Worm (Caenorhabditis elegans) whole organism, mixed stage, embryonic: ENCODE results near the gene K12H6.4.

ENCODE experiments used
- ceh-83 ChIP-seq: fragments of 200-800 bp; sonication (Bioruptor generic); optimal IDR thresholded peaks from 2 replicates; lab custom pipeline; 2018; ENCODE audit warnings: mild to moderate bottlenecking, missing genetic modification characterization, missing compliant biosample characterization
- ham-2 ChIP-seq: fragments of 200-800 bp; sonication (Bioruptor generic); optimal IDR thresholded peaks from 2 replicates; lab custom pipeline; 2018; ENCODE audit warnings: mild to moderate bottlenecking, missing genetic modification characterization, missing compliant biosample characterization
- lin-13 ChIP-seq: fragments of 150-350 bp; optimal IDR thresholded peaks from 2 replicates; lab custom pipeline; 2014; ENCODE audit warnings: missing biosample characterization, missing genetic modification characterization
- lin-32 ChIP-seq: fragments of 200-800 bp; sonication (Bioruptor generic); optimal IDR thresholded peaks from 2 replicates; lab custom pipeline; 2018; ENCODE audit warnings: mild to moderate bottlenecking, missing genetic modification characterization, missing compliant biosample characterization
- lsy-2 ChIP-seq: fragments of 150-350 bp; optimal IDR thresholded peaks from 2 replicates; lab custom pipeline; 2014; ENCODE audit warnings: missing biosample characterization, missing genetic modification characterization
- nhr-12 ChIP-seq: fragments of 150-350 bp; optimal IDR thresholded peaks from 2 replicates; lab custom pipeline; 2014; ENCODE audit warnings: missing biosample characterization, missing genetic modification characterization
- nhr-2 ChIP-seq: fragments of 150-350 bp; optimal IDR thresholded peaks from 2 replicates; lab custom pipeline; 2014; ENCODE audit warnings: missing biosample characterization, missing genetic modification characterization
- nhr-237 ChIP-seq: fragments of 150-350 bp; optimal IDR thresholded peaks from 2 replicates; lab custom pipeline; 2014; ENCODE audit warnings: missing biosample characterization, missing genetic modification characterization
- nhr-28 ChIP-seq: fragments of 150-350 bp; optimal IDR thresholded peaks from 2 replicates; lab custom pipeline; 2014; ENCODE audit warnings: missing biosample characterization, missing genetic modification characterization
- sem-2 ChIP-seq: fragments of 200-800 bp; sonication (Bioruptor generic); optimal IDR thresholded peaks from 2 replicates; lab custom pipeline; 2018; ENCODE audit warnings: mild to moderate bottlenecking, missing genetic modification characterization, missing compliant biosample characterization
- snpc-4 ChIP-seq: fragments of 150-350 bp; optimal IDR thresholded peaks from 2 replicates; lab custom pipeline; 2014; ENCODE audit warnings: missing biosample characterization, missing genetic modification characterization
- unc-120 ChIP-seq: sonication (generic microtip); optimal IDR thresholded peaks from 2 replicates; lab custom pipeline; 2017; ENCODE audit warnings: missing genetic modification characterization, missing compliant biosample characterization; ENCODE audit not compliant: poor library complexity, severe bottlenecking
- unc-62 ChIP-seq: fragments of 150-350 bp; optimal IDR thresholded peaks from 2 replicates; lab custom pipeline; 2014; ENCODE audit warnings: missing biosample characterization, missing genetic modification reagents, missing genetic modification characterization

ce11 chrII:2859315-2859714 lies 35.2 kb upstream of the K12H6.4 start:
- no peak for TF ChIP-seq nhr-237
- TF ChIP-seq snpc-4 (tag; lab: Kevin White, UChicago) = no peak
- TF ChIP-seq nhr-12 = no peak
- no peak for TF ChIP-seq ceh-83 (GFP tag; lab: Kevin White, UChicago)
- no peak for TF ChIP-seq lin-13 (tag; lab: Kevin White, UChicago)
- no peak for TF ChIP-seq unc-120 (tag; lab: Kevin White, UChicago)
- TF ChIP-seq nhr-28 = no peak
- no peak for TF ChIP-seq unc-62 (GFP tag; lab: Kevin White, UChicago)
- TF ChIP-seq nhr-2 = no peak
- TF ChIP-seq sem-2 (GFP tag; lab: Kevin White, UChicago) = no peak
- TF ChIP-seq lsy-2 (tag; lab: Kevin White, UChicago) = no peak
- no peak for TF ChIP-seq lin-32
- peak; percentile 32 for TF ChIP-seq ham-2 (GFP tag; lab: Kevin White, UChicago)
